Fruit fly (Drosophila melanogaster) Kc167 (cell line): ENCODE results near the gene snz.

Experiments
- psq ChIP-seq: fragments of >200 bp; optimal IDR thresholded peaks from 2 replicates; lab custom pipeline; 2017; ENCODE audit warnings: missing external identifiers
- ttk ChIP-seq: sonication (Bioruptor generic); optimal IDR thresholded peaks from 2 replicates; lab custom pipeline; 2017; ENCODE audit warnings: missing external identifiers

- TF ChIP-seq psq (lab: Kevin White, UChicago) (no peak), ttk (lab: Kevin White, UChicago) (no peak)
Measured at dm6 chrX:7866868-7867267, 45.0 kb upstream of the snz start, which contains the start of gene Ir7b.
